Fruit fly (Drosophila melanogaster) whole organism, embryonic: ENCODE results near the gene Jhbp7.

Source experiments
- Adf1 ChIP-seq: fragments of 200-800 bp; sonication (Bioruptor generic); IDR thresholded peaks from 2 replicates; pipeline ENCODE4 v1.3.6; 2022; ENCODE audit warnings: missing biosample characterization, missing genetic modification characterization
- Bgb ChIP-seq: fragments of 200-800 bp; sonication (Bioruptor generic); IDR thresholded peaks from 2 replicates; pipeline ENCODE4 v1.3.6; 2022; ENCODE audit warnings: missing biosample characterization, missing genetic modification characterization; ENCODE audit not compliant: partially characterized antibody
- Blimp-1 ChIP-seq: fragments of 200-800 bp; sonication (Bioruptor generic); optimal IDR thresholded peaks from 3 replicates; lab custom pipeline; 2018; ENCODE audit warnings: missing biosample characterization, missing genetic modification characterization, mild to moderate bottlenecking, moderate library complexity, missing genetic modification reagents
- C15 ChIP-seq: fragments of 200-800 bp; sonication (Bioruptor generic); IDR thresholded peaks from 3 replicates; pipeline ENCODE4 v1.3.6; 2022; ENCODE audit warnings: missing biosample characterization, missing genetic modification characterization
- CG10979 ChIP-seq: fragments of 200-800 bp; sonication (Bioruptor generic); optimal IDR thresholded peaks from 2 replicates; lab custom pipeline; 2018; ENCODE audit warnings: missing biosample characterization, mild to moderate bottlenecking, missing genetic modification characterization, moderate library complexity
- CG12071 ChIP-seq: fragments of 200-800 bp; sonication (Bioruptor generic); optimal IDR thresholded peaks from 3 replicates; lab custom pipeline; 2018; ENCODE audit warnings: missing biosample characterization, mild to moderate bottlenecking, missing genetic modification characterization
- CG12104 ChIP-seq: fragments of 200-800 bp; sonication (Bioruptor generic); optimal IDR thresholded peaks from 3 replicates; lab custom pipeline; 2016; ENCODE audit warnings: missing biosample characterization, missing genetic modification characterization
- CG12299 ChIP-seq: fragments of 200-800 bp; sonication (Bioruptor generic); optimal IDR thresholded peaks from 2 replicates; lab custom pipeline; 2018; ENCODE audit warnings: missing biosample characterization, mild to moderate bottlenecking, missing genetic modification characterization
- CG13123 ChIP-seq: fragments of 200-800 bp; sonication (Bioruptor generic); optimal IDR thresholded peaks from 2 replicates; lab custom pipeline; 2016; ENCODE audit warnings: missing biosample characterization, missing genetic modification characterization
- CG13287 ChIP-seq: fragments of 200-800 bp; sonication (Bioruptor generic); IDR thresholded peaks from 2 replicates; pipeline ENCODE4 v1.3.6; 2022; ENCODE audit warnings: missing biosample characterization, missing genetic modification characterization; ENCODE audit not compliant: partially characterized antibody
- CG17359 ChIP-seq: fragments of 200-800 bp; sonication (Bioruptor generic); optimal IDR thresholded peaks from 3 replicates; lab custom pipeline; 2018; ENCODE audit warnings: missing biosample characterization, mild to moderate bottlenecking, missing genetic modification characterization, moderate library complexity
- CG17802 ChIP-seq: fragments of 200-800 bp; sonication (Bioruptor generic); optimal IDR thresholded peaks from 2 replicates; lab custom pipeline; 2018; ENCODE audit warnings: missing biosample characterization, mild to moderate bottlenecking, missing genetic modification characterization, moderate library complexity
- CG31388 ChIP-seq: fragments of 200-800 bp; sonication (Bioruptor generic); optimal IDR thresholded peaks from 2 replicates; lab custom pipeline; 2016; ENCODE audit warnings: missing biosample characterization, missing genetic modification characterization
- CG34224 ChIP-seq: fragments of 200-800 bp; sonication (Bioruptor generic); IDR thresholded peaks from 3 replicates; pipeline ENCODE4 v1.3.6; 2022; ENCODE audit warnings: missing biosample characterization, missing genetic modification characterization; ENCODE audit not compliant: partially characterized antibody
- CG43689 ChIP-seq: fragments of 200-800 bp; sonication (Bioruptor generic); IDR thresholded peaks from 2 replicates; pipeline ENCODE4 v1.3.6; 2022; ENCODE audit warnings: missing biosample characterization, missing genetic modification characterization
- CG4854 ChIP-seq: fragments of 200-800 bp; sonication (Bioruptor generic); optimal IDR thresholded peaks from 2 replicates; lab custom pipeline; 2016; ENCODE audit warnings: missing biosample characterization, missing genetic modification characterization, inconsistent platforms
- CG6272 ChIP-seq: fragments of 200-800 bp; sonication (Bioruptor generic); IDR thresholded peaks from 2 replicates; pipeline ENCODE4 v1.3.6; 2022; ENCODE audit warnings: missing biosample characterization, missing genetic modification characterization
- CG6765 ChIP-seq: fragments of 200-800 bp; sonication (Bioruptor generic); optimal IDR thresholded peaks from 3 replicates; lab custom pipeline; 2017; ENCODE audit warnings: missing biosample characterization, mild to moderate bottlenecking, missing genetic modification characterization
- CG7372 ChIP-seq: fragments of 200-800 bp; sonication (Bioruptor generic); IDR thresholded peaks from 2 replicates; pipeline ENCODE4 v1.3.6; 2022; ENCODE audit warnings: missing biosample characterization, missing genetic modification characterization
- CG8089 ChIP-seq: fragments of 200-800 bp; sonication (Bioruptor generic); optimal IDR thresholded peaks from 3 replicates; lab custom pipeline; 2016; ENCODE audit warnings: missing biosample characterization, missing genetic modification characterization
- CG8388 ChIP-seq: fragments of 200-800 bp; sonication (Bioruptor generic); optimal IDR thresholded peaks from 2 replicates; lab custom pipeline; 2019; ENCODE audit warnings: missing biosample characterization, mild to moderate bottlenecking, missing genetic modification characterization, moderate library complexity
- CG9817 ChIP-seq: fragments of 200-800 bp; sonication (Bioruptor generic); optimal IDR thresholded peaks from 2 replicates; lab custom pipeline; 2018; ENCODE audit warnings: missing biosample characterization, mild to moderate bottlenecking, missing genetic modification characterization, moderate library complexity
- HHEX ChIP-seq: fragments of 200-800 bp; sonication (Bioruptor generic); optimal IDR thresholded peaks from 3 replicates; lab custom pipeline; 2017; ENCODE audit warnings: missing biosample characterization, mild to moderate bottlenecking, missing genetic modification characterization, missing genetic modification reagents
- Hey ChIP-seq: fragments of 200-800 bp; sonication (Bioruptor generic); optimal IDR thresholded peaks from 3 replicates; lab custom pipeline; 2018; ENCODE audit warnings: missing biosample characterization, mild to moderate bottlenecking, missing genetic modification characterization
- Mes4 ChIP-seq: fragments of 200-800 bp; sonication (Bioruptor generic); optimal IDR thresholded peaks from 2 replicates; lab custom pipeline; 2016; ENCODE audit warnings: missing biosample characterization, missing genetic modification characterization
- Mrtf ChIP-seq: fragments of 200-800 bp; sonication (Bioruptor generic); IDR thresholded peaks from 3 replicates; pipeline ENCODE4 v1.3.6; 2022; ENCODE audit warnings: missing biosample characterization, missing genetic modification characterization
- Myb ChIP-seq: fragments of 200-800 bp; sonication (Bioruptor generic); optimal IDR thresholded peaks from 2 replicates; lab custom pipeline; 2016; ENCODE audit warnings: missing biosample characterization, missing genetic modification characterization
- Nf-YA ChIP-seq: fragments of 200-800 bp; sonication (Bioruptor generic); IDR thresholded peaks from 2 replicates; pipeline ENCODE4 v1.3.6; 2022; ENCODE audit warnings: missing biosample characterization, missing genetic modification characterization
- Poxn ChIP-seq: fragments of 200-800 bp; sonication (Bioruptor generic); IDR thresholded peaks from 2 replicates; pipeline ENCODE4 v1.3.6; 2022; ENCODE audit warnings: missing biosample characterization, missing genetic modification characterization
- bsh ChIP-seq, 2 experiments: fragments of 200-800 bp; sonication (Bioruptor generic); optimal IDR thresholded peaks; 2 replicates each; lab custom pipeline; 2017 to 2018; ENCODE audit warnings: mild to moderate bottlenecking in 2 of 2, missing biosample characterization in 2 of 2, missing genetic modification characterization in 2 of 2, moderate library complexity in 1 of 2
- btn ChIP-seq: fragments of 200-800 bp; sonication (Bioruptor generic); optimal IDR thresholded peaks from 2 replicates; lab custom pipeline; 2016; ENCODE audit warnings: missing biosample characterization, missing genetic modification characterization
- crol ChIP-seq: fragments of 200-800 bp; sonication (Bioruptor generic); IDR thresholded peaks from 2 replicates; pipeline ENCODE4 v1.3.6; 2022; ENCODE audit warnings: missing biosample characterization, missing genetic modification characterization
- cwo ChIP-seq: fragments of 200-800 bp; sonication (Bioruptor generic); optimal IDR thresholded peaks from 3 replicates; lab custom pipeline; 2017; ENCODE audit warnings: missing biosample characterization, missing genetic modification characterization, mild to moderate bottlenecking, moderate library complexity, missing genetic modification reagents
- dmrt11E ChIP-seq: fragments of 200-800 bp; sonication (Bioruptor generic); optimal IDR thresholded peaks from 3 replicates; lab custom pipeline; 2018; ENCODE audit warnings: missing biosample characterization, mild to moderate bottlenecking, missing genetic modification characterization, moderate library complexity
- dpn ChIP-seq, 2 experiments: fragments of 200-800 bp; sonication (Bioruptor generic); optimal IDR thresholded peaks; 3 replicates each; lab custom pipeline; 2016; ENCODE audit warnings: missing biosample characterization in 2 of 2, missing genetic modification characterization in 2 of 2
- fd96Cb ChIP-seq: fragments of 200-800 bp; sonication (Bioruptor generic); optimal IDR thresholded peaks from 2 replicates; lab custom pipeline; 2018; ENCODE audit warnings: missing biosample characterization, mild to moderate bottlenecking, missing genetic modification characterization, moderate library complexity
- ftz-f1 ChIP-seq: fragments of 200-800 bp; sonication (Bioruptor generic); optimal IDR thresholded peaks from 2 replicates; lab custom pipeline; 2016; ENCODE audit warnings: missing biosample characterization, missing genetic modification characterization
- gfzf ChIP-seq: fragments of 200-800 bp; sonication (Bioruptor generic); optimal IDR thresholded peaks from 2 replicates; lab custom pipeline; 2016; ENCODE audit warnings: missing biosample characterization, mild to moderate bottlenecking, missing genetic modification characterization, moderate library complexity
- klu ChIP-seq: fragments of 200-800 bp; sonication (Bioruptor generic); IDR thresholded peaks from 2 replicates; pipeline ENCODE4 v1.3.6; 2022; ENCODE audit warnings: missing biosample characterization, missing genetic modification characterization
- knrl ChIP-seq: fragments of 200-800 bp; sonication (Bioruptor generic); IDR thresholded peaks from 3 replicates; pipeline ENCODE4 v1.3.6; 2022; ENCODE audit warnings: missing biosample characterization, missing genetic modification characterization; ENCODE audit not compliant: partially characterized antibody
- luna ChIP-seq: fragments of 200-800 bp; sonication (Bioruptor generic); optimal IDR thresholded peaks from 2 replicates; lab custom pipeline; 2016; ENCODE audit warnings: missing biosample characterization, missing genetic modification characterization
- rib ChIP-seq: fragments of 200-800 bp; sonication (Bioruptor generic); IDR thresholded peaks from 2 replicates; pipeline ENCODE4 v1.3.6; 2022; ENCODE audit warnings: missing biosample characterization, missing genetic modification characterization
- sd ChIP-seq: fragments of 200-800 bp; sonication (Bioruptor generic); optimal IDR thresholded peaks from 3 replicates; lab custom pipeline; 2018; ENCODE audit warnings: missing biosample characterization, mild to moderate bottlenecking, missing genetic modification characterization, moderate library complexity
- seq ChIP-seq: fragments of 200-800 bp; sonication (Bioruptor generic); IDR thresholded peaks from 2 replicates; pipeline ENCODE4 v1.3.6; 2022; ENCODE audit warnings: missing biosample characterization, missing genetic modification characterization
- sisA ChIP-seq: fragments of 200-800 bp; sonication (Bioruptor generic); IDR thresholded peaks from 2 replicates; pipeline ENCODE4 v1.3.6; 2022; ENCODE audit warnings: missing biosample characterization, missing genetic modification characterization
- slbo ChIP-seq: fragments of 200-800 bp; sonication (Bioruptor generic); IDR thresholded peaks from 2 replicates; pipeline ENCODE4 v1.3.6; 2022; ENCODE audit warnings: missing biosample characterization, missing genetic modification characterization
- stwl ChIP-seq: fragments of 200-800 bp; sonication (Bioruptor generic); optimal IDR thresholded peaks from 3 replicates; lab custom pipeline; 2018; ENCODE audit warnings: missing biosample characterization, mild to moderate bottlenecking, missing genetic modification characterization, moderate library complexity
- tio ChIP-seq: fragments of 200-800 bp; sonication (Bioruptor generic); optimal IDR thresholded peaks from 2 replicates; lab custom pipeline; 2017; ENCODE audit warnings: missing biosample characterization, missing genetic modification characterization, inconsistent platforms
- trh ChIP-seq: fragments of 200-800 bp; sonication (Bioruptor generic); optimal IDR thresholded peaks from 2 replicates; lab custom pipeline; 2016; ENCODE audit warnings: missing biosample characterization, missing genetic modification characterization

The Jhbp7 gene

DNA sequence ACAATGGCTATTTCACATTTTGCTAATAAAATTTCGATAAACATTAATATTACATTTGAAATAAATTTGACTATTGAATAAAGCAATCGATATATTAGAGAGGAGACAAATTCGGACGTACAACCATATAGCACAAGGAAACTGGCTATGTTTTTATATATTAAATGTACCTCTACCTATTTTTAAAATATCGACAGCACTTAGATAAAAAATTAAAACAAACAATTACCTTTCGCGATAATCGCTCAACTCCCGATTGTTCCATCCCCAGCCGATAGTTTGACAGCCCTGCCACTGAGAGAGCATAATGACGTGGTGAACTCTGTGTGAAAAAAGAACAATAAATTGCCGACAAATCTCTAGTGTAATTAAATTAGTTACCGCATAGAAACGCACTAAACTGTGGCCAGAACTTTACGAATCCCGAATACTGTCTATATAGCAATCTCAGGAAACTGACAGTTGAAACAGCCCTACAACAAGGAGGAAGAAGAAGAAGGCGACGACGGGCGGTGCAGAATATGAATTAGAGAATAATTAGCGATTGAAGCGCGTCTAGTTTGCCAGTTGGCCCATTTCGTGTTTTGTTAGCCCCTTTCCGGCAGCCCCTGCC lies 21.3 kb downstream of the Jhbp7 start, which contains the start of gene CG11857 (continued):
- TF ChIP-seq CG34224: peak; percentile 100
- TF ChIP-seq CG17359 (tag; lab: Kevin White, UChicago): peak; percentile 98
- TF ChIP-seq trh: peak; percentile 97
- TF ChIP-seq knrl: peak; percentile 100
- peak; percentile 98 to 99 for TF ChIP-seq dpn (GFP tag; optimal IDR thresholded peaks at IDR 0.05; lab: Kevin White, UChicago)
- TF ChIP-seq sisA (GFP tag; lab: Robert Waterston, UW): peak; percentile 99
- TF ChIP-seq CG43689 (GFP tag; lab: Robert Waterston, UW): peak; percentile 93
- peak; percentile 69 to 98 for TF ChIP-seq bsh (GFP tag; optimal IDR thresholded peaks at IDR 0.05; lab: Kevin White, UChicago)
- TF ChIP-seq Mrtf (GFP tag; lab: Robert Waterston, UW): peak; percentile 99
- peak; percentile 90 for TF ChIP-seq sd
- peak; percentile 97 for TF ChIP-seq CG31388 (GFP tag; lab: Kevin White, UChicago)
- peak; percentile 99 for TF ChIP-seq CG6272 (GFP tag; lab: Robert Waterston, UW)
- TF ChIP-seq btn (GFP tag; lab: Kevin White, UChicago): peak; percentile 86
- peak; percentile 100 for TF ChIP-seq CG13287
- TF ChIP-seq CG6765: peak; percentile 87
- peak; percentile 97 for TF ChIP-seq CG12104 (GFP tag; lab: Kevin White, UChicago)
- peak; percentile 99 for TF ChIP-seq klu
- TF ChIP-seq Bgb (GFP tag; lab: Robert Waterston, UW): peak; percentile 99
- peak; percentile 97 for TF ChIP-seq seq (GFP tag; lab: Robert Waterston, UW)
- peak; percentile 80 for TF ChIP-seq crol (GFP tag; lab: Robert Waterston, UW)
- TF ChIP-seq CG13123 (GFP tag; lab: Kevin White, UChicago): peak; percentile 97
- TF ChIP-seq stwl: peak; percentile 91
- TF ChIP-seq CG12071: peak; percentile 89
- peak; percentile 91 for TF ChIP-seq ftz-f1 (GFP tag; lab: Kevin White, UChicago)
- TF ChIP-seq Nf-YA: peak; percentile 96
- peak; percentile 98 for TF ChIP-seq dmrt11E (tag; lab: Kevin White, UChicago)
- peak; percentile 94 for TF ChIP-seq Mes4 (GFP tag; lab: Kevin White, UChicago)
- peak; percentile 87 for TF ChIP-seq Hey (tag; lab: Kevin White, UChicago)
- TF ChIP-seq CG17802 (tag; lab: Kevin White, UChicago): peak; percentile 88
- TF ChIP-seq fd96Cb: peak; percentile 98
- peak; percentile 89 for TF ChIP-seq Myb (GFP tag; lab: Kevin White, UChicago)
- TF ChIP-seq CG8388: peak; percentile 95
- peak; percentile 95 for TF ChIP-seq CG10979 (tag; lab: Kevin White, UChicago)
- peak; percentile 91 for TF ChIP-seq luna
- no peak for TF ChIP-seq tio
- peak; percentile 99 for TF ChIP-seq rib
- peak; percentile 89 for TF ChIP-seq Adf1 (GFP tag; lab: Robert Waterston, UW)
- peak; percentile 100 for TF ChIP-seq slbo (GFP tag; lab: Robert Waterston, UW)
- peak; percentile 96 for TF ChIP-seq HHEX
- TF ChIP-seq CG9817 (tag; lab: Kevin White, UChicago): peak; percentile 99
- peak; percentile 97 for TF ChIP-seq CG8089
- peak; percentile 97 for TF ChIP-seq Poxn (GFP tag; lab: Robert Waterston, UW)
- peak; percentile 95 for TF ChIP-seq CG12299 (tag; lab: Kevin White, UChicago)
- peak; percentile 99 for TF ChIP-seq CG7372 (GFP tag; lab: Robert Waterston, UW)
- peak; percentile 44 for TF ChIP-seq gfzf
- TF ChIP-seq CG4854: peak; percentile 96
- TF ChIP-seq cwo (GFP tag; lab: Kevin White, UChicago): peak; percentile 90
- TF ChIP-seq Blimp-1 (GFP tag; lab: Kevin White, UChicago): peak; percentile 95
- peak; percentile 98 for TF ChIP-seq C15 (GFP tag; lab: Robert Waterston, UW)
